Fruit fly (Drosophila melanogaster) whole organism, larva: ENCODE data around the gene mRpL23.

ENCODE experiments used
- noc ChIP-seq: fragments of 200-800 bp; sonication (Bioruptor generic); optimal IDR thresholded peaks from 3 replicates; lab custom pipeline; 2019; ENCODE audit warnings: missing biosample characterization, mild to moderate bottlenecking, missing genetic modification characterization, moderate library complexity

mRpL23 gene

DNA sequence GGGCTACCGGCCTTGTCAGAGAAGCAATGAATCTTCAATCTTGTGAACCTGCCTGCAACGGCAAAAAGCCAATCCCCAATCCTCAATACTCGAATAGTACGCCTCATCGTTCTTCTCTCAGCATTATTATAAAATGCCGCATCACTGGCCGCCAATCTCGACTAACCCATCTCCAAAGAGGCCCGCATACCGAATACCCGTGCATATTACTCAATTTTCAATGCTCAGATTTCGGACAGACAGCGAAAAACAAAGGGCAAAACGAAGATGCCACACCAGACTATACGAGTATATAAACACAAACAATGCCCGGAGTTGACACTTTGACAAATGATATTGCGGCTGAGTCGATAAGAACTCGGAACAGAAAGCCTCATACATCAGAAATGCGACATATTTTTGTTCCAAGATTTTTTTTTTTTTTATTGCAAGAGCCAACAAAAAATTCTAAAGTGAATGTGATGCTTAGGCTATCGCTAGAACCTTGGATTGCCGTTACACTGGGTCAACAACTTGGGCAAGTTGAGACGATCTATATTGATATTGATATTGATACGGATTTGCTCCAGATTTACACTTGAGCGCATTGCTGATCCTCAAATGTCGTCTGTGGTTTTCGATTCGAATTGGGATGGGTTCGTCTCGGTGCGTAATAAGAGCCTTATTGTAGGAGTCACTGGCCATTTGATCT is 19.4 kb upstream of the mRpL23 start:
- no peak for TF ChIP-seq noc (tag; lab: Kevin White, UChicago)

DNA sequence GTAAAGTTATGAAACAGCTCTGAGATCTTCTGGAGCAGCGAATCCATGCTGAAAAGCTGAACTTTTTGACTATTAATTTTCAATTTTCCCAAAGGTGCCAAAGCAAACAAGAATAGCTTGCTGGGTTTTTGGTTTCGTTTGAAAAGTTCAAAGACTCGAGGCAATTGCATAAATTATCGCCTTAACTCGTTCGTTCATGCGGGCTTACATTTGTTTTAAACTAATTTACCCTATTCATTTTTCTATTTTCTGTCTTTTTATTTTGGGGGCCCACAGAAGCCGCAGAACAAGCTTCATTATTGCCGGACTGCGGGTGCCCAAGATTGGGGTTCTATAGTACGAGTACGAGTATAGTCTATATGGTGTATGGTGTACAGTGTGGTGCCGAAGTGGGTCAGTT is 17.4 kb upstream of the mRpL23 start, which contains the start of the genes CG32298 and CG32299:
Gene CG32298 (minus strand): TSS at position 101 of the 400 bp plus-strand sequence.
Gene CG32299 (minus strand): TSS at position 101 of the 400 bp plus-strand sequence.
- no peak for TF ChIP-seq noc (tag; lab: Kevin White, UChicago)

DNA sequence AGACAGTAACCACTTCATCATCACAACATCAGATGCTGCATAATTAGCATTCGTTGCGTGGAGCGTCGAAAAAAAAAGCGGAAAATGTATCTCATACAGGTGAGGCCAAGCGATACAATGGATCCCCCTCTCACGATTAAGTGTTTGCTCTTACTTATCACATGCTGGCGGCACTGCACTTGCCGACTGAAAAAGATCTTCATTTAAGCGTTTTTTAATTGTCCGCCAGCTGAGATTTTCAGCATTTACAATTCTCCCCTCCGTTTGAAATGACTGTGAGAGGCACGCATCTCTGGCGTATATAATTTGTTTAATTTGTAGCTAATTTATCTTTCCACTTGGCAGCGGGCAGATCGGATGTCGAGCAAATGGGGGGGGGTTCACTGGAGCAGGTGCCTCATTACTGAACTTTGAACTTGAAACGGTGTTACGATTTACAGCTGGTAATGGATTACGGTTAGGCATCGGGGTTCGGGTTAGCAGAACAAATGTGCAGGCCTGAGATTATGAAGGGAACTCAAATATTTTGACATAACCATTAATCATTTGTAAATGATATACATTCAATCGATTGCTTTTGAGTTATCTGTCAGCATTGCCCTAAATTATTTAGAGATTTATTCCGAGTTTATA is 15.3 kb upstream of the mRpL23 start, which contains the start of gene Mzt1:
Gene Mzt1 (plus strand): TSS at position 583 of the 633 bp plus-strand sequence.
- no peak for TF ChIP-seq noc (tag; lab: Kevin White, UChicago)

DNA sequence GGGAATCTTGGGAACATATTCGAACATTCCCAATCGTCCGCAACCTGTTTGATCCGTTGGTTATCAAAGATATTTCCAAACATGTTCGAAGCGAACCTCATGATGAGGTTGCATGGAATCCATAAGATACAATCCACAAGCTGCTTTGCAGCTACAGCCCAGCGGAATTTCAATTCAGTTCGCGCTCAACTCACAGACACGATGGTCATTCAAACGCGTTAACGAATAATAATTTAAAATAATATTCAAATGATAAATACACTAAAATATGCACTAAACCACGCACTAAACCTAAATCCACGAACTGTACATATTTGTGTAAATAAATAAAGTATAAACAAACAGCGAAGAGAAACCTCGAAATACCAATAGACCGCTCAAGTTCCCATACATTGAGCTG is 14.3 kb upstream of the mRpL23 start:
- no peak for TF ChIP-seq noc (tag; lab: Kevin White, UChicago)

DNA sequence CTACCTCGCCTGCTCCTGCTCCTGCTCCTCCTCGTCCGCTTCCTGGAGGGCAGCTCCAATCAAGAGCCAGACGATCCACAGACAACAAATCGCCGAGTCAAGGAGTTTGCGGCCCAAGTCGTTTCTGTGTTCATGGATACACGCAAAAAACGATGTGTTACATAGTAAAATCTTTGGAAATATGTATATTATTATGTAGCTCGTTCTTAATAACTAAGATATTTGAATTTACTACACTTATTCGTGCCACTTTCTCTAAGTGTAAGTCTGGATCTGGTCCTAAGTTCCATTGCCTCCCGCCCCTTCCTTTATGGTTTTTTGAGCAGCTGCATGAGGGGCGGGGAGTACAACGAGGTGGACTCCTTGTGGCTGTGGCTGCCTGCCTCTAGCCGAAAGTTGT is 12.9 kb upstream of the mRpL23 start:
- TF ChIP-seq noc (tag; lab: Kevin White, UChicago): no peak

DNA sequence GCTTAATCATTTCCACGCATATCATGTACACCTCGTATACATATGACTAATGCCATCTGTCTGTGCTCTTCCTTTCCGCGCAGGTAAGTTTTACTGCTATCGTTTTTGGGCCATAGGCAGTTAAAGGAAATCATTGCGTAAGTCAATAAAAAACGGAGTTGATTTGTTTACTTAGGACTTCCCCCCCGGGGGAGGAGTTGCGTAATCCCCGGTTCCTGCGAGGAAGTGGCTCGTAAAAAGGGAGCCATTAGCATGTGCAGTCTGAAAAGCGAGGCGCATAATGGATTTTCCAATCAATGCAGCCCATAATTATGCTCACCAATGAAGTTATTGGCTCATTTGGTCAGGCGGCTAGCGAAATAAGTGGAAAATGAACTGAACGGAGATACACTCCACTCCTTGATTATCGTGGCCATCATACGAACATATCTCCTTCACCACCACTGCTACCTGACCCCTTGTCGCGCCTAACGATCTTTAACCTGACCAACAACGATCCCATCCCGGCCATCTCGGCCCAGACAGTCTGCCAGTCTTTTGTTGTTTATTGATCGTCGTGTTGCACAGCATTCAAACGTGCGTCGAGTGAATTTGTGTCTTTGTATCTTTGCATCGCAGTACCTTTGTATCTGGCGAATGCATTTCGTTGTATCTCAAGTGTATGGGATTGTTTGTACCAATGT is 12.0 kb upstream of the mRpL23 start:
- no peak for TF ChIP-seq noc (tag; lab: Kevin White, UChicago)

DNA sequence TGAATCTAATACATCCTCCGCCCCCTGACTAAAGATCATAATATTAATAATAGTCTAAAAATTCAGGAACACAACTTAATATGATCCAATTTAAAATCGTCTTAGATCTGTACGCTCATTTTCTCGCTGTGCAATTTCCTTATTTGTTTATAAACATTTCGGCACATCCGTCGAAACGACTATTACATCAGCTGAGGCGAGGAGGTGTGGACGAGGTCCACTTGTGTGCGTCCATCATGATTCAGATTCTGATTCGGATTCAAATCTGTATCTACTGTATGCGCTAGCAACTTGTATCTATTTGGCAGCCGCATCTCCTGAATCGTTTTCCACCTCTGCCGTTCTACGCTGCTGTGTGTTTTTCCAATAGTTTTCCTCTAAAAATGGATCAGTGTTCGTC is 6.0 kb upstream of the mRpL23 start:
- TF ChIP-seq noc (tag; lab: Kevin White, UChicago): no peak

DNA sequence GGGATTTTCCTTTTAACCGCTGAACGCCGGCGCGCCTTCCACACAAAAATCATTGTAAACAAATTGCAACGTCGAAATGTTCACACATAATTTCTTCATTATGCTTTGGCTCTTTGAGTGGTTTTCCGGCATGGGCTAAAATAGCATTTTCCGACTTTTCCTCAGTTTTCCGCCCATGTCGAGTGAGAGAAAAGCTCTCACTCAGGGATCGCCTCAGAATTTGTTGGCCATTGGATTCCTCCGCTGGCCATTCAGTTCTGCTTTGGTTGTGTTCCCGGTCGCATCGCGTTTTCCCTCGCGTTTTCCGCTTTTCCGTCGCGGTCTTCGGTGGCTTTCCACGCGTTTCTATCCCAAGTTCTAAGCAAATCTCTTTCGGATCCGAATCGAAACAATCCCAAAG is 5.0 kb upstream of the mRpL23 start:
- TF ChIP-seq noc (tag; lab: Kevin White, UChicago): no peak

DNA sequence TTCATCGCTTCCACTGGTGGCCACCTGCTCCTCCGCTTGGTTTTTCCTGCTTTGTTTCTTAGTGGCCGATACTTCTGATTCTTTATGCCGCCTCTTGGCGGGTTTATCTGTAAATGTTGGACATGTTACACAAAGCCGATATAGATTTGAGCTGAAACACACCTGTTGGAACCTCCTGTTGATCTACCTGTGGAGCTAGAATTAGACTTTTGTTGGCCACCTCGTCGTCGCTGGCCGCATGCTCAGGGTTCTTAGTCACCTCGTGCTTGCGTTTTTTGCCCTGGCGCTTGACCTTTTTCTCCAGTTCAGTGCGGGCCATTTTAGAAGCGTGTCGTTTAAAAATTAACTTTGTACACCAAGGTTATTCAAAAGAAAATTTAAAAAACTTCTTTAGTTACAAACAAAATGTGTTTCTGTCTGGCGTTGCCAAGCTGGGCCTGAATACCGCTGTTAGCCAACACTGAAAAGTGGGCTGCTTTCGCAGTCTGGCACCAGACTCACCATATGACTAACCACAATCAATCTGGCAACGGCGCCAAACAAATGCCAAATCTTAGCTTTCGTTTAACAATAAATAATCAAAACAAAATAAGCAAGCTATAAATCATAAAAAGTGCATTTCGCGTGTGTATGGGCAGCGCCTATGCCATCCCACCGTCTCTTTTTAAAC is 3.7 kb upstream of the mRpL23 start, which contains the start of the genes CG15877 and Svil:
Gene CG15877 (minus strand): TSS at position 443 of the 670 bp plus-strand sequence.
Gene Svil (plus strand): TSS at position 542 of the 670 bp plus-strand sequence.
- TF ChIP-seq noc (tag; lab: Kevin White, UChicago): no peak

DNA sequence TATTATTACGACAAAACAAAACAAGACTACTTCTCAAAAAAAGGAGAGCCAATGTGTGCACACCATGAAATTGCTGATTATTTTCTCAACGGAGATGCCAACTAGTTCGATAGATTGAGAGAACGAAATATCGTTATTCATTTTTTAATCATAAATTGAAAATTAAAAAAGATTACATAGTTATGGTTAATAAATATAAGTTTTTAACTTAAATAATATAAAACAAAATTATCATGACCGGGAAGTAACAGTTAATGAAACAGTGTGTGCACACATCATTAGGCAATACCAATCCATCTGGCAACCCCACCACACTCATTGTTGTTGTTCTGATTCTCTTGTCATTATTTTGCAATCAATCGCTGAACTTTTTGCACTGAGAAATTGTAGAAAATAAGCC is 1.6 kb downstream of the mRpL23 start, which contains the start of the genes CG1317 and CG8993:
Gene CG1317 (minus strand): TSS at position 58 of the 400 bp plus-strand sequence.
Gene CG8993 (plus strand): TSS at position 318 of the 400 bp plus-strand sequence.
- TF ChIP-seq noc (tag; lab: Kevin White, UChicago): peak; percentile 23

DNA sequence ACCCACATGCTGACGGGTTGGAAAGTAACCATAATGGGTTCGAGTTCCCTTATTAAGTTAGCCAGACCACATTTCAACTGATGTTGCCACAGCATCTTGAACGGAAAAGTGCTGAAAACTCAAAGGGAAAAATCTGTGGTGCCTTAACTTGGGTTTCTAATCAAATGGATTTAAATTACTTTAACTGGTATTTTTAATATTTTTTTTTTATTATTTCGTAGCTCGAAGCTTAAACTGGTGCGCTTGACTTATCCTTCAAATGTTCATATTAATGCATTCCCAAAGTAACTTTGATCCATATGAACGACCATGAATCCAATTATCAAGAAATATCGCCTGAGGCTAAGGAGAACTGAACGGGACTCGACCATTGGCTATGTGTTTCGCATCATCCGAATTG is 13.2 kb downstream of the mRpL23 start, which contains the start of gene CG13801:
Gene CG13801 (plus strand): TSS at position 301 of the 400 bp plus-strand sequence.
- TF ChIP-seq noc (tag; lab: Kevin White, UChicago): no peak

DNA sequence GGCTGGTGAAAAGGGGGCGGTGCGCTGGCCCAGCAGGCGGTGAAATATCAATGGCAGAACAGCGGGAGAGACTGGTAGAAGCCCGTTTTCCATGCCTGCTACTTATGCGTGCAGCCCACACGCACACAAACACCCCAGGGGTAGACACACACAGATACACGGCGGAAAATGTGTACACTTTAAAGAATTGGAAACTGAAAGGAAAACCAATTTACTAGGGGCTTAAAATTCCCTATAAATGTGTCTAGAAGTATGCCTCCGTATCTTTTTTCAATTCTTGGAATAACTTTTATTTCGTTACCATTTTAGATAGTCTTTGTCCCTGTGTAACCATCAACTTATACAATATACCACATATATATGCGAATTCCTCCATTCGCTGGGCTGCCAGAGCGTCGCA is 41.3 kb downstream of the mRpL23 start:
- TF ChIP-seq noc (tag; lab: Kevin White, UChicago): no peak

DNA sequence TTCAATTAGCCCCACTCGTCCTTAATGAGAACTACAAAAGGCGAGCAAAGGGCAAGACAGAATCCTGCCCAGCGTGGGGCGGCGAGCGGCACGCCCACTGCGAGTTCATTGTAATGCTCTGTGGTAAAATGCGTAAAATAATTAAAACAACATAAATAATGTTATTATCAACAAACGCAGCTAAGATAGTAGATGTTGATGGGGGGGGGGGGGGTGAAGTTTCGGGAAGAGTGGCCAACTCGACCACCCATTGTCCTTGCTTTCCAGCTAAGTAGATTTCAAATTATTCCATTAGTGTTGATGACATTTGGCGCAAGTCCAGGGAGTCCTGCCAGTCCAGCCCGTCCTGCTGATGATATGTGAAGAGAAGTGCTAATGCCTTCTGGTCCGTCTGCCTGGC is 44.7 kb downstream of the mRpL23 start:
- no peak for TF ChIP-seq noc (tag; lab: Kevin White, UChicago)

DNA sequence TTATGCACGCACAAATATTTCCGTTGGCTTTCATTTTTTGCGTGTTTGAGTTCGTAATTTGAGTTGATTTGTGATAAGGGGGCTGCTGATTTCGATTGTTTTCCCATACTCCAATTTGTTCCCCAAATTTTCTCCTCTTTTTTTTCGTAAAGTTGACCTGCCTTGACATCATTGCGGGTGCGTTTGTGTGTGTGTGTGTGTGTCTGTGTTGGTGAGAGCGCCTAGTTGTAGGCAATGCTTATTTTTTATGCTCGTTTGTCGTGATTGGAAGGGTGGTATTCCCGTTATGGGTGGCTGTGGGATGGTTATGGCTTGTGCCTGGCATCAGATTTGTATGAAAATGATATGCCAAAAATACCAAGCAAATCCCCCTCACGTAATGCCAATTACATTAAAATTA is 48.2 kb downstream of the mRpL23 start:
- no peak for TF ChIP-seq noc (tag; lab: Kevin White, UChicago)
